Fruit fly (Drosophila melanogaster) whole organism, adult: ENCODE measurements around the gene Vps60.

Experiments
- CG11617 ChIP-seq: fragments of 200-800 bp; sonication (Bioruptor generic); optimal IDR thresholded peaks from 2 replicates; lab custom pipeline; 2017; ENCODE audit warnings: mild to moderate bottlenecking, missing biosample characterization, missing genetic modification reagents, missing genetic modification characterization
- CG12768 ChIP-seq: fragments of 200-800 bp; sonication (Bioruptor generic); optimal IDR thresholded peaks from 2 replicates; lab custom pipeline; 2017; ENCODE audit warnings: missing biosample characterization, missing genetic modification characterization, mild to moderate bottlenecking, moderate library complexity, missing genetic modification reagents
- CG14711 ChIP-seq: fragments of 200-800 bp; sonication (Bioruptor generic); optimal IDR thresholded peaks from 2 replicates; lab custom pipeline; 2018; ENCODE audit warnings: missing biosample characterization, mild to moderate bottlenecking, missing genetic modification characterization, moderate library complexity
- CG1620 ChIP-seq: fragments of 200-800 bp; sonication (Bioruptor generic); optimal IDR thresholded peaks from 2 replicates; lab custom pipeline; 2016; ENCODE audit warnings: missing biosample characterization, missing genetic modification characterization
- CG33017 ChIP-seq: fragments of 200-800 bp; sonication (Bioruptor generic); optimal IDR thresholded peaks from 2 replicates; lab custom pipeline; 2018; ENCODE audit warnings: missing biosample characterization, mild to moderate bottlenecking, missing genetic modification characterization, moderate library complexity
- CG5204 ChIP-seq: fragments of 200-800 bp; sonication (Bioruptor generic); optimal IDR thresholded peaks from 2 replicates; lab custom pipeline; 2016; ENCODE audit warnings: missing biosample characterization, missing genetic modification characterization
- CG7045 ChIP-seq: fragments of 200-800 bp; sonication (Bioruptor generic); optimal IDR thresholded peaks from 2 replicates; lab custom pipeline; 2017; ENCODE audit warnings: missing biosample characterization, mild to moderate bottlenecking, missing genetic modification characterization
- CG7101 ChIP-seq: fragments of 200-800 bp; sonication (Bioruptor generic); optimal IDR thresholded peaks from 2 replicates; lab custom pipeline; 2018; ENCODE audit warnings: missing biosample characterization, mild to moderate bottlenecking, missing genetic modification characterization, moderate library complexity
- Clk ChIP-seq: fragments of 200-800 bp; sonication (Bioruptor generic); optimal IDR thresholded peaks from 2 replicates; lab custom pipeline; 2017; ENCODE audit warnings: missing biosample characterization, missing genetic modification characterization
- Crg-1 ChIP-seq: fragments of 200-800 bp; sonication (Bioruptor generic); optimal IDR thresholded peaks from 2 replicates; lab custom pipeline; 2016; ENCODE audit warnings: missing biosample characterization, missing genetic modification characterization
- Hr96 ChIP-seq: fragments of 200-800 bp; sonication (Bioruptor generic); optimal IDR thresholded peaks from 2 replicates; lab custom pipeline; 2016; ENCODE audit warnings: missing biosample characterization, missing genetic modification characterization
- Mnt ChIP-seq: fragments of 200-800 bp; sonication (Bioruptor generic); optimal IDR thresholded peaks from 2 replicates; lab custom pipeline; 2016; ENCODE audit warnings: missing biosample characterization, mild to moderate bottlenecking, missing genetic modification characterization
- bab1 ChIP-seq: fragments of 200-800 bp; sonication (Bioruptor generic); optimal IDR thresholded peaks from 3 replicates; lab custom pipeline; 2019; ENCODE audit warnings: missing biosample characterization, mild to moderate bottlenecking, missing genetic modification characterization, moderate library complexity
- cic ChIP-seq: fragments of 200-800 bp; sonication (Bioruptor generic); optimal IDR thresholded peaks from 2 replicates; lab custom pipeline; 2017; ENCODE audit warnings: missing biosample characterization, mild to moderate bottlenecking, missing genetic modification characterization, moderate library complexity
- cnc ChIP-seq, 2 experiments: fragments of >200 bp; optimal IDR thresholded peaks; 2 replicates each; lab custom pipeline; 2017
- kay ChIP-seq: fragments of 200-800 bp; sonication (Bioruptor generic); peaks from one replicate; lab custom pipeline; 2016; ENCODE audit warnings: missing biosample characterization, missing genetic modification characterization, borderline replicate concordance
- ovo ChIP-seq: fragments of 200-800 bp; sonication (Bioruptor generic); optimal IDR thresholded peaks from 2 replicates; lab custom pipeline; 2016; ENCODE audit warnings: missing biosample characterization, missing genetic modification characterization
- pad ChIP-seq: fragments of 200-800 bp; sonication (Bioruptor generic); optimal IDR thresholded peaks from 3 replicates; lab custom pipeline; 2017; ENCODE audit warnings: missing biosample characterization, missing genetic modification characterization, mild to moderate bottlenecking, moderate library complexity, missing genetic modification reagents
- tj ChIP-seq: fragments of 200-800 bp; sonication (Bioruptor generic); optimal IDR thresholded peaks from 3 replicates; lab custom pipeline; 2017; ENCODE audit warnings: missing biosample characterization, mild to moderate bottlenecking, missing genetic modification characterization, moderate library complexity
- toe ChIP-seq: fragments of 200-800 bp; sonication (Bioruptor generic); optimal IDR thresholded peaks from 2 replicates; lab custom pipeline; 2016; ENCODE audit warnings: missing biosample characterization, missing genetic modification characterization

Gene Vps60

DNA sequence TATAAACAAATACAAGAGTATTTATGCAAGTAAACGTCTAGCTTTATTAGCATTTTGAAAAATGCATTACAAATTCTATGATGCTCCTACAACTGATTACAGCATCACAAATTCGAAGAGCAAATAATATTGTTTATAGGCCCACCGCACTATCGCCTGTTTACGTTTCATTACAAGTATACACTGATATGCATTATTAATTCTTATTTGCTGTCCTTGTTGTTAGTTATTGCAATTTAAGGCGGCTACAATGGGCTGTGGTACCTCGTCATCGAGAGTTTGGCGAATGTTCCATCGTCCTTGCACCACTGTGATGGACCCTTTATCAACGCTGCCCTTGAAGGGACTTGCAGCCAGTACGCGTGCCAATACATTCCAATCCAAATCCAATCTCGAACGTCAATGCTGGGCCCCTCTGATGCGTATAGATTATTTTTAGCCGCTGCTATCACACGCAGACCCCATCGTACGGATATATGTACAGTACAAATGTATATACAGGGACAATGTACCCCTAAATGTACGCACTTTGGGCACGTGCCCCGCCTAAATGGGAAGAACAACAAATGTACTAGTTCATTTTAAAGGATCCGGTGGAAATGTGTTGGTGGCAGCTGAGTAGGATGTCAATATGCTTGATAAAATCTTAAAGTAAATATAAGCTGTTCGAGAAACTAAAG is 35.4 kb upstream of the Vps60 start:
- TF ChIP-seq Crg-1 (GFP tag; lab: Kevin White, UChicago) (no peak), pad (GFP tag; lab: Kevin White, UChicago) (no peak), Clk (GFP tag; lab: Kevin White, UChicago) (no peak), kay (peak; percentile 20), CG12768 (GFP tag; lab: Kevin White, UChicago) (peak; percentile 14)

- peak; percentile 36 for TF ChIP-seq CG7045
- no peak for TF ChIP-seq CG1620 (GFP tag; lab: Kevin White, UChicago)
- peak; percentile 52 for TF ChIP-seq ovo (GFP tag; lab: Kevin White, UChicago)
- TF ChIP-seq toe (GFP tag; lab: Kevin White, UChicago) = peak; percentile 26
- TF ChIP-seq cic (GFP tag; lab: Kevin White, UChicago) = peak; percentile 43
- TF ChIP-seq pad (GFP tag; lab: Kevin White, UChicago) = peak; percentile 10
- TF ChIP-seq CG33017 (tag; lab: Kevin White, UChicago) = no peak
- peak; percentile 64 for TF ChIP-seq kay
- no peak for TF ChIP-seq Clk (GFP tag; lab: Kevin White, UChicago)
- no peak for TF ChIP-seq CG7101 (tag; lab: Kevin White, UChicago)
- peak; percentile 45 for TF ChIP-seq Crg-1 (GFP tag; lab: Kevin White, UChicago)
- peak; percentile 6 for TF ChIP-seq CG11617
- TF ChIP-seq CG12768 (GFP tag; lab: Kevin White, UChicago) = peak; percentile 39
Observed at dm6 chr3L:17655837-17656308, 34.4 kb upstream of the Vps60 start.

DNA sequence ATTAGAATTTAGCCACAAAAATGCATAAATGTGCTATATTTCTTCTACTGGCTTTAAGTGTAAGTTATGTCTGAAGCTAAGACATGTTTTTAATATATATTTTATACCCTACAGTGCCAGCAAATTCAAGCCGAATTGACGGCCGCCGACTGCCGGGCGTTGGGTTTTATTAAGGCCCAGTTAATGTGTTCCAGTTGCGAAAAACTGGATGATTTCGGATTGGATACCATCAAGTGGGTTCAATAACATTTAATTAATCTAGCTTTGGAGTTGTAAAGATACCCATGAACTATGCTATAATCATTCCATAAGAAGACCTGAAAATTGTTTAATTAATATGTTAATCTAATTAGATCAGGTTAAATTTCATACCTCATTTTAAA is 33.2 kb upstream of the Vps60 start:
- no peak for TF ChIP-seq Crg-1 (GFP tag; lab: Kevin White, UChicago)
- TF ChIP-seq CG12768 (GFP tag; lab: Kevin White, UChicago) = no peak
- TF ChIP-seq cic (GFP tag; lab: Kevin White, UChicago) = no peak
- TF ChIP-seq kay = peak; percentile 91

- TF ChIP-seq kay = peak; percentile 94
- peak; percentile 89 for TF ChIP-seq CG7045
- peak; percentile 93 for TF ChIP-seq CG1620 (GFP tag; lab: Kevin White, UChicago)
- TF ChIP-seq CG14711 (tag; lab: Kevin White, UChicago) = peak; percentile 88
- peak; percentile 93 for TF ChIP-seq CG11617
- TF ChIP-seq cic (GFP tag; lab: Kevin White, UChicago) = peak; percentile 52
- peak; percentile 91 for TF ChIP-seq Hr96 (GFP tag; lab: Kevin White, UChicago)
- peak; percentile 92 for TF ChIP-seq CG5204 (GFP tag; lab: Kevin White, UChicago)
- TF ChIP-seq tj (GFP tag; lab: Kevin White, UChicago) = peak; percentile 69
- peak; percentile 87 for TF ChIP-seq Crg-1 (GFP tag; lab: Kevin White, UChicago)
- no peak for TF ChIP-seq cnc (optimal IDR thresholded peaks at IDR 0.05; lab: Kevin White, UChicago)
- TF ChIP-seq CG12768 (GFP tag; lab: Kevin White, UChicago) = peak; percentile 92
- TF ChIP-seq CG33017 (tag; lab: Kevin White, UChicago) = peak; percentile 91
- peak; percentile 89 for TF ChIP-seq Clk (GFP tag; lab: Kevin White, UChicago)
- TF ChIP-seq Mnt = peak; percentile 67
- TF ChIP-seq CG7101 (tag; lab: Kevin White, UChicago) = peak; percentile 95
- TF ChIP-seq bab1 = peak; percentile 95
- TF ChIP-seq ovo (GFP tag; lab: Kevin White, UChicago) = peak; percentile 81
- peak; percentile 93 for TF ChIP-seq pad (GFP tag; lab: Kevin White, UChicago)
- TF ChIP-seq toe (GFP tag; lab: Kevin White, UChicago) = peak; percentile 95
Observed at dm6 chr3L:17653701-17654667, 32.6 kb upstream of the Vps60 start, which contains the start of the genes Krn, Ndfip and CG7484. Krn (minus strand) TSS chr3L:17654280. Ndfip (minus strand) TSS chr3L:17654280. CG7484 (plus strand) TSS chr3L:17654617.

- TF ChIP-seq ovo (GFP tag; lab: Kevin White, UChicago) = peak; percentile 79
- peak; percentile 82 for TF ChIP-seq CG7045
- no peak for TF ChIP-seq bab1
- peak; percentile 69 for TF ChIP-seq CG33017 (tag; lab: Kevin White, UChicago)
- TF ChIP-seq cnc (optimal IDR thresholded peaks at IDR 0.05; lab: Kevin White, UChicago) = no peak
- peak; percentile 82 for TF ChIP-seq CG7101 (tag; lab: Kevin White, UChicago)
- TF ChIP-seq cic (GFP tag; lab: Kevin White, UChicago) = peak; percentile 97
- TF ChIP-seq CG14711 (tag; lab: Kevin White, UChicago) = peak; percentile 58
- no peak for TF ChIP-seq Hr96 (GFP tag; lab: Kevin White, UChicago)
- TF ChIP-seq Mnt = peak; percentile 58
- TF ChIP-seq pad (GFP tag; lab: Kevin White, UChicago) = peak; percentile 96
- TF ChIP-seq CG12768 (GFP tag; lab: Kevin White, UChicago) = peak; percentile 93
- peak; percentile 17 for TF ChIP-seq tj (GFP tag; lab: Kevin White, UChicago)
- TF ChIP-seq Clk (GFP tag; lab: Kevin White, UChicago) = peak; percentile 90
- peak; percentile 91 for TF ChIP-seq kay
- peak; percentile 68 for TF ChIP-seq Crg-1 (GFP tag; lab: Kevin White, UChicago)
- TF ChIP-seq toe (GFP tag; lab: Kevin White, UChicago) = peak; percentile 44
- TF ChIP-seq CG1620 (GFP tag; lab: Kevin White, UChicago) = peak; percentile 31
- TF ChIP-seq CG5204 (GFP tag; lab: Kevin White, UChicago) = no peak
- no peak for TF ChIP-seq CG11617
Observed at dm6 chr3L:17652878-17653700, 31.7 kb upstream of the Vps60 start.
